Worm (Caenorhabditis elegans) whole organism, young adult: ENCODE data around the gene rft-2.

Experiments used
- B0336.3 ChIP-seq: fragments of 200-800 bp; sonication (Bioruptor generic); IDR thresholded peaks from 2 replicates; pipeline ENCODE4 v1.3.6; 2022; ENCODE audit warnings: missing genetic modification characterization, missing compliant biosample characterization
- F22D6.2 ChIP-seq: sonication (generic microtip); optimal IDR thresholded peaks from 2 replicates; lab custom pipeline; 2016; ENCODE audit warnings: mild to moderate bottlenecking, missing genetic modification characterization, missing compliant biosample characterization
- T07F8.4 ChIP-seq: sonication (generic microtip); optimal IDR thresholded peaks from 2 replicates; lab custom pipeline; 2016; ENCODE audit warnings: mild to moderate bottlenecking, missing genetic modification characterization, moderate library complexity, missing compliant biosample characterization
- T26A5.8 ChIP-seq: sonication (generic microtip); optimal IDR thresholded peaks from 2 replicates; lab custom pipeline; 2016; ENCODE audit warnings: missing genetic modification characterization, missing compliant biosample characterization
- Y53G8AR.9 ChIP-seq: fragments of 200-800 bp; sonication (Bioruptor generic); conservative IDR thresholded peaks from 2 replicates; pipeline ENCODE4 v1.3.6; 2022; ENCODE audit warnings: missing genetic modification reagents, missing genetic modification characterization, missing compliant biosample characterization
- Y79H2A.3 ChIP-seq: fragments of 200-800 bp; sonication (Bioruptor generic); conservative IDR thresholded peaks from 2 replicates; pipeline ENCODE4 v1.3.6; 2022; ENCODE audit warnings: missing genetic modification reagents, missing genetic modification characterization, missing compliant biosample characterization
- Y95B8A.8 ChIP-seq: fragments of 200-800 bp; sonication (Bioruptor generic); IDR thresholded peaks from 2 replicates; pipeline ENCODE4 v1.3.6; 2022; ENCODE audit warnings: missing genetic modification reagents, missing genetic modification characterization, missing compliant biosample characterization
- ama-1 ChIP-seq, 3 experiments: fragments of 150-350 bp in 1 of 3; sonication (generic microtip) in 2 of 3; optimal IDR thresholded peaks; 2 replicates each; lab custom pipeline; 2014 to 2018; ENCODE audit warnings: missing biosample characterization in 2 of 3, missing genetic modification characterization in 2 of 3, missing genetic modification reagents in 2 of 3
- aptf-3 ChIP-seq: fragments of 200-800 bp; sonication (Bioruptor generic); IDR thresholded peaks from 2 replicates; pipeline ENCODE4 v1.3.6; 2022; ENCODE audit warnings: missing genetic modification characterization, missing compliant biosample characterization
- attf-3 ChIP-seq: fragments of 200-800 bp; sonication (Bioruptor generic); conservative IDR thresholded peaks from 2 replicates; pipeline ENCODE4 v1.3.6; 2022; ENCODE audit warnings: missing genetic modification reagents, missing genetic modification characterization, missing compliant biosample characterization
- attf-6 ChIP-seq: fragments of 200-800 bp; sonication (Bioruptor generic); IDR thresholded peaks from 2 replicates; pipeline ENCODE4 v1.3.6; 2022; ENCODE audit warnings: missing genetic modification reagents, missing genetic modification characterization, missing compliant biosample characterization
- bed-1 ChIP-seq: fragments of 200-800 bp; sonication (Bioruptor generic); IDR thresholded peaks from 2 replicates; pipeline ENCODE4 v1.3.6; 2022; ENCODE audit warnings: missing genetic modification reagents, missing genetic modification characterization, missing compliant biosample characterization
- cebp-1 ChIP-seq, 2 experiments: fragments of 200-800 bp in 1 of 2; sonication (Bioruptor generic) in 1 of 2; sonication (generic microtip) in 1 of 2; IDR thresholded peaks in 1 of 2; optimal IDR thresholded peaks in 1 of 2; 2 replicates each; pipeline versions ENCODE4 v1.3.6 to Lab custom; 2017 to 2022; ENCODE audit warnings: missing compliant biosample characterization in 2 of 2, missing genetic modification characterization in 2 of 2, mild to moderate bottlenecking in 1 of 2, missing genetic modification reagents in 1 of 2, moderate library complexity in 1 of 2
- cebp-2 ChIP-seq: fragments of 200-800 bp; sonication (Bioruptor generic); IDR thresholded peaks from 2 replicates; pipeline ENCODE4 v1.3.6; 2022; ENCODE audit warnings: missing genetic modification characterization, missing compliant biosample characterization
- ceh-79 ChIP-seq: sonication (generic microtip); optimal IDR thresholded peaks from 2 replicates; lab custom pipeline; 2017; ENCODE audit warnings: mild to moderate bottlenecking, missing genetic modification characterization, missing compliant biosample characterization
- dox-1 ChIP-seq: fragments of 200-800 bp; sonication (Bioruptor generic); IDR thresholded peaks from 2 replicates; pipeline ENCODE4 v1.3.6; 2022; ENCODE audit warnings: missing genetic modification reagents, missing genetic modification characterization, missing compliant biosample characterization
- dpff-1 ChIP-seq: sonication (generic microtip); optimal IDR thresholded peaks from 2 replicates; lab custom pipeline; 2017; ENCODE audit warnings: mild to moderate bottlenecking, missing genetic modification characterization, missing compliant biosample characterization
- egl-18 ChIP-seq: fragments of 200-800 bp; sonication (Bioruptor generic); IDR thresholded peaks from 2 replicates; pipeline ENCODE4 v1.3.6; 2022; ENCODE audit warnings: missing genetic modification reagents, missing genetic modification characterization, missing compliant biosample characterization
- egl-44 ChIP-seq: fragments of 200-800 bp; sonication (Bioruptor generic); IDR thresholded peaks from 2 replicates; pipeline ENCODE4 v1.3.6; 2022; ENCODE audit warnings: missing genetic modification reagents, missing genetic modification characterization, missing compliant biosample characterization
- egrh-3 ChIP-seq: fragments of 200-800 bp; sonication (Bioruptor generic); IDR thresholded peaks from 2 replicates; pipeline ENCODE4 v1.3.6; 2022; ENCODE audit warnings: missing genetic modification reagents, missing genetic modification characterization, missing compliant biosample characterization
- gei-17 ChIP-seq: fragments of 200-800 bp; sonication (Bioruptor generic); optimal IDR thresholded peaks from 2 replicates; lab custom pipeline; 2018; ENCODE audit warnings: mild to moderate bottlenecking, missing genetic modification characterization, missing compliant biosample characterization
- hlh-12 ChIP-seq: sonication (generic microtip); optimal IDR thresholded peaks from 2 replicates; lab custom pipeline; 2016; ENCODE audit warnings: missing genetic modification characterization, missing compliant biosample characterization
- hmg-20 ChIP-seq: fragments of 200-800 bp; sonication (Bioruptor generic); IDR thresholded peaks from 2 replicates; pipeline ENCODE4 v1.3.6; 2022; ENCODE audit warnings: missing genetic modification reagents, missing genetic modification characterization, missing compliant biosample characterization
- let-607 ChIP-seq, 2 experiments: fragments of 200-800 bp in 1 of 2; sonication (Bioruptor generic) in 1 of 2; sonication (generic microtip) in 1 of 2; optimal IDR thresholded peaks; 2 replicates each; lab custom pipeline; 2016 to 2018; ENCODE audit warnings: mild to moderate bottlenecking in 2 of 2, missing compliant biosample characterization in 2 of 2, missing genetic modification characterization in 2 of 2, moderate library complexity in 2 of 2, missing genotype in 1 of 2
- lin-26 ChIP-seq: fragments of 200-800 bp; sonication (Bioruptor generic); IDR thresholded peaks from 2 replicates; pipeline ENCODE4 v1.3.6; 2022; ENCODE audit warnings: missing genetic modification reagents, missing genetic modification characterization, missing compliant biosample characterization
- lin-54 ChIP-seq: fragments of 200-800 bp; sonication (Bioruptor generic); optimal IDR thresholded peaks from 2 replicates; lab custom pipeline; 2018; ENCODE audit warnings: mild to moderate bottlenecking, missing genetic modification characterization, missing compliant biosample characterization
- madf-3 ChIP-seq: fragments of 200-800 bp; sonication (Bioruptor generic); IDR thresholded peaks from 2 replicates; pipeline ENCODE4 v1.3.6; 2022; ENCODE audit warnings: missing genetic modification reagents, missing genetic modification characterization, missing compliant biosample characterization
- madf-6 ChIP-seq: fragments of 200-800 bp; sonication (Bioruptor generic); IDR thresholded peaks from 2 replicates; pipeline ENCODE4 v1.3.6; 2022; ENCODE audit warnings: missing genetic modification reagents, missing genetic modification characterization, missing compliant biosample characterization
- madf-8 ChIP-seq: fragments of 200-800 bp; sonication (Bioruptor generic); conservative IDR thresholded peaks from 2 replicates; pipeline ENCODE4 v1.3.6; 2022; ENCODE audit warnings: missing genetic modification reagents, missing genetic modification characterization, missing compliant biosample characterization
- mcd-1 ChIP-seq: fragments of 200-800 bp; sonication (Bioruptor generic); IDR thresholded peaks from 2 replicates; pipeline ENCODE4 v1.3.6; 2022; ENCODE audit warnings: missing genetic modification reagents, missing genetic modification characterization, missing compliant biosample characterization
- mel-28 ChIP-seq: sonication (generic microtip); optimal IDR thresholded peaks from 2 replicates; lab custom pipeline; 2016; ENCODE audit warnings: borderline replicate concordance, mild to moderate bottlenecking, missing genetic modification characterization, missing compliant biosample characterization
- nhr-80 ChIP-seq: sonication (generic microtip); optimal IDR thresholded peaks from 2 replicates; lab custom pipeline; 2016; ENCODE audit warnings: missing genetic modification characterization, missing compliant biosample characterization
- pha-4 ChIP-seq: fragments of 150-350 bp; sonication (generic microtip); optimal IDR thresholded peaks from 2 replicates; lab custom pipeline; 2014; ENCODE audit warnings: missing biosample characterization, missing genetic modification reagents, missing genetic modification characterization
- rcor-1 ChIP-seq: fragments of 200-800 bp; sonication (Bioruptor generic); IDR thresholded peaks from 2 replicates; pipeline ENCODE4 v1.3.6; 2022; ENCODE audit warnings: missing genetic modification reagents, missing genetic modification characterization, missing compliant biosample characterization
- repo-1 ChIP-seq: sonication (generic microtip); optimal IDR thresholded peaks from 2 replicates; lab custom pipeline; 2017; ENCODE audit warnings: mild to moderate bottlenecking, missing genetic modification characterization, missing compliant biosample characterization
- sdz-38 ChIP-seq: sonication (generic microtip); optimal IDR thresholded peaks from 2 replicates; lab custom pipeline; 2016; ENCODE audit warnings: missing genotype, missing genetic modification characterization, missing compliant biosample characterization
- sea-2 ChIP-seq: fragments of 200-800 bp; sonication (Bioruptor generic); IDR thresholded peaks from 2 replicates; pipeline ENCODE4 v1.3.6; 2022; ENCODE audit warnings: missing genetic modification characterization, missing compliant biosample characterization
- snpc-4 ChIP-seq, 5 experiments: fragments of 150-350 bp in 1 of 5; sonication (generic microtip) in 4 of 5; optimal IDR thresholded peaks; 2 replicates each; lab custom pipeline; 2014 to 2018; ENCODE audit warnings: missing genetic modification characterization in 5 of 5, missing biosample characterization in 3 of 5, antibody characterized with exemption in 2 of 5, mild to moderate bottlenecking in 2 of 5, missing compliant biosample characterization in 2 of 5, missing genotype in 2 of 5, moderate library complexity in 2 of 5, missing genetic modification reagents in 1 of 5
- somi-1 ChIP-seq: fragments of 200-800 bp; sonication (Bioruptor generic); optimal IDR thresholded peaks from 2 replicates; lab custom pipeline; 2018; ENCODE audit warnings: mild to moderate bottlenecking, missing genetic modification characterization, missing compliant biosample characterization
- xnd-1 ChIP-seq: sonication (generic microtip); optimal IDR thresholded peaks from 2 replicates; lab custom pipeline; 2016; ENCODE audit warnings: missing genotype, missing genetic modification reagents, missing genetic modification characterization, missing compliant biosample characterization
- zfh-2 ChIP-seq: fragments of 200-800 bp; sonication (Bioruptor generic); conservative IDR thresholded peaks from 2 replicates; pipeline ENCODE4 v1.3.6; 2022; ENCODE audit warnings: missing genetic modification reagents, missing genetic modification characterization, missing compliant biosample characterization
- zim-3 ChIP-seq: sonication (generic microtip); optimal IDR thresholded peaks from 2 replicates; lab custom pipeline; 2017; ENCODE audit warnings: mild to moderate bottlenecking, missing genetic modification characterization, moderate library complexity, missing compliant biosample characterization
- ztf-25 ChIP-seq: fragments of 200-800 bp; sonication (Bioruptor generic); IDR thresholded peaks from 2 replicates; pipeline ENCODE4 v1.3.6; 2022; ENCODE audit warnings: missing genetic modification reagents, missing genetic modification characterization, missing compliant biosample characterization
- ztf-26 ChIP-seq: sonication (generic microtip); optimal IDR thresholded peaks from 2 replicates; lab custom pipeline; 2017; ENCODE audit warnings: missing genetic modification characterization, missing compliant biosample characterization

Gene rft-2

ce11 chrV:4496104-4496586 is 45.8 kb upstream of the rft-2 start:
- TF ChIP-seq hlh-12 (tag; lab: Kevin White, UChicago) (no peak), attf-6 (GFP tag; lab: Robert Waterston, UW) (no peak), let-607 (tag; optimal IDR thresholded peaks at IDR 0.05; lab: Kevin White, UChicago) (no peak), dox-1 (no peak), Y53G8AR.9 (GFP tag; lab: Robert Waterston, UW) (no peak), xnd-1 (tag; lab: Kevin White, UChicago) (no peak), gei-17 (no peak), T07F8.4 (tag; lab: Kevin White, UChicago) (no peak), ztf-26 (tag; lab: Kevin White, UChicago) (no peak), pha-4 (no peak), nhr-80 (tag; lab: Kevin White, UChicago) (peak; percentile 23), repo-1 (tag; lab: Kevin White, UChicago) (no peak), madf-6 (GFP tag; lab: Robert Waterston, UW) (no peak), ztf-25 (0 out of 2 replicates have a peak, but pooled peaks have one; percentile 7), ceh-79 (no peak)
- TF ChIP-seq, all 124 proteins: peak for 2

ce11 chrV:4495114-4495819 is 44.9 kb upstream of the rft-2 start:
- TF ChIP-seq rcor-1 (GFP tag; lab: Robert Waterston, UW) (no peak), cebp-1 (GFP tag; IDR thresholded peaks at IDR 0.05; lab: Robert Waterston, UW) (no peak), cebp-1 (tag; optimal IDR thresholded peaks at IDR 0.05; lab: Kevin White, UChicago) (peak; percentile 37), lin-54 (GFP tag; lab: Kevin White, UChicago) (no peak), attf-6 (GFP tag; lab: Robert Waterston, UW) (no peak), Y79H2A.3 (GFP tag; lab: Robert Waterston, UW) (no peak), dox-1 (peak; percentile 58), snpc-4 (GFP tag; optimal IDR thresholded peaks at IDR 0.05; lab: Kevin White, UChicago) (no peak), snpc-4 (tag; optimal IDR thresholded peaks at IDR 0.05; lab: Kevin White, UChicago) (no peak), zim-3 (tag; lab: Kevin White, UChicago) (no peak), egl-18 (GFP tag; lab: Robert Waterston, UW) (no peak), F22D6.2 (tag; lab: Kevin White, UChicago) (no peak), bed-1 (GFP tag; lab: Robert Waterston, UW) (no peak), somi-1 (GFP tag; lab: Kevin White, UChicago) (no peak), cebp-2 (GFP tag; lab: Robert Waterston, UW) (0 out of 2 replicates have a peak, but pooled peaks have one; percentile 20), T26A5.8 (tag; lab: Kevin White, UChicago) (no peak), aptf-3 (GFP tag; lab: Robert Waterston, UW) (no peak), sea-2 (GFP tag; lab: Robert Waterston, UW) (no peak), dpff-1 (tag; lab: Kevin White, UChicago) (no peak), sdz-38 (no peak), mcd-1 (peak; percentile 26; the same call in 1 of the 2 replicates), attf-3 (GFP tag; lab: Robert Waterston, UW) (no peak), B0336.3 (GFP tag; lab: Robert Waterston, UW) (peak; percentile 27; the same call in 1 of the 2 replicates), ama-1 (optimal IDR thresholded peaks at IDR 0.05; lab: Kevin White, UChicago) (no peak), ama-1 (GFP tag; optimal IDR thresholded peaks at IDR 0.05; lab: Kevin White, UChicago) (no peak), let-607 (tag; optimal IDR thresholded peaks at IDR 0.05; lab: Kevin White, UChicago) (peak in 1 of 2 experiments; percentile 64), ceh-79 (no peak), Y95B8A.8 (GFP tag; lab: Robert Waterston, UW) (no peak), madf-6 (GFP tag; lab: Robert Waterston, UW) (no peak), madf-3 (GFP tag; lab: Robert Waterston, UW) (no peak), nhr-80 (tag; lab: Kevin White, UChicago) (peak; percentile 71), egrh-3 (peak; percentile 70; the same call in 1 of the 2 replicates), mel-28 (tag; lab: Kevin White, UChicago) (no peak), madf-8 (GFP tag; lab: Robert Waterston, UW) (no peak), zfh-2 (peak; percentile 92), hmg-20 (no peak), egl-44 (GFP tag; lab: Robert Waterston, UW) (0 out of 2 replicates have a peak, but pooled peaks have one; percentile 32), lin-26 (GFP tag; lab: Robert Waterston, UW) (no peak)
